Worm (Caenorhabditis elegans) whole organism, young adult: ENCODE results near the gene lir-1.

ENCODE experiments used
- B0019.2 ChIP-seq: fragments of 200-800 bp; sonication (Bioruptor generic); conservative IDR thresholded peaks from 2 replicates; pipeline ENCODE4 v1.3.6; 2022; ENCODE audit warnings: missing genetic modification reagents, missing genetic modification characterization, missing compliant biosample characterization
- F23B12.7 ChIP-seq: sonication (generic microtip); optimal IDR thresholded peaks from 2 replicates; lab custom pipeline; 2017; ENCODE audit warnings: missing genetic modification characterization, mild to moderate bottlenecking, missing compliant biosample characterization, antibody characterized with exemption, moderate library complexity; ENCODE audit not compliant: insufficient read depth
- F33H1.4 ChIP-seq: fragments of 200-800 bp; sonication (Bioruptor generic); IDR thresholded peaks from 2 replicates; pipeline ENCODE4 v1.3.6; 2022; ENCODE audit warnings: missing genetic modification reagents, missing genetic modification characterization, missing compliant biosample characterization
- F39B2.1 ChIP-seq: fragments of 200-800 bp; sonication (Bioruptor generic); IDR thresholded peaks from 2 replicates; pipeline ENCODE4 v1.3.6; 2022; ENCODE audit warnings: missing genetic modification reagents, missing genetic modification characterization, missing compliant biosample characterization
- F49E8.2 ChIP-seq: sonication (generic microtip); optimal IDR thresholded peaks from 3 replicates; lab custom pipeline; 2017; ENCODE audit warnings: missing genetic modification characterization, mild to moderate bottlenecking, missing compliant biosample characterization, antibody characterized with exemption, moderate library complexity; ENCODE audit not compliant: insufficient read depth
- F57C9.4 ChIP-seq: sonication (generic microtip); optimal IDR thresholded peaks from 2 replicates; lab custom pipeline; 2017; ENCODE audit warnings: mild to moderate bottlenecking, missing genetic modification characterization, missing compliant biosample characterization
- K12H6.12 ChIP-seq: fragments of 200-800 bp; sonication (Bioruptor generic); optimal IDR thresholded peaks from 2 replicates; lab custom pipeline; 2018; ENCODE audit warnings: mild to moderate bottlenecking, missing genetic modification characterization, missing compliant biosample characterization
- Y53F4B.3 ChIP-seq: fragments of 200-800 bp; sonication (Bioruptor generic); IDR thresholded peaks from 2 replicates; pipeline ENCODE4 v1.3.6; 2022; ENCODE audit warnings: missing genetic modification reagents, missing genetic modification characterization, missing compliant biosample characterization
- Y53G8AR.9 ChIP-seq: fragments of 200-800 bp; sonication (Bioruptor generic); conservative IDR thresholded peaks from 2 replicates; pipeline ENCODE4 v1.3.6; 2022; ENCODE audit warnings: missing genetic modification reagents, missing genetic modification characterization, missing compliant biosample characterization
- ZK185.1 ChIP-seq: sonication (generic microtip); optimal IDR thresholded peaks from 2 replicates; lab custom pipeline; 2016; ENCODE audit warnings: mild to moderate bottlenecking, missing genetic modification characterization, missing compliant biosample characterization; ENCODE audit not compliant: poor library complexity, severe bottlenecking
- akir-1 ChIP-seq: fragments of 200-800 bp; sonication (Bioruptor generic); optimal IDR thresholded peaks from 2 replicates; lab custom pipeline; 2018; ENCODE audit warnings: mild to moderate bottlenecking, missing genetic modification characterization, moderate library complexity, missing compliant biosample characterization
- ama-1 ChIP-seq, 3 experiments: fragments of 150-350 bp in 1 of 3; sonication (generic microtip) in 2 of 3; optimal IDR thresholded peaks; 2 replicates each; lab custom pipeline; 2014 to 2018; ENCODE audit warnings: missing biosample characterization in 2 of 3, missing genetic modification characterization in 2 of 3, missing genetic modification reagents in 2 of 3
- cebp-1 ChIP-seq, 2 experiments: fragments of 200-800 bp in 1 of 2; sonication (Bioruptor generic) in 1 of 2; sonication (generic microtip) in 1 of 2; IDR thresholded peaks in 1 of 2; optimal IDR thresholded peaks in 1 of 2; 2 replicates each; pipeline versions ENCODE4 v1.3.6 to Lab custom; 2017 to 2022; ENCODE audit warnings: missing compliant biosample characterization in 2 of 2, missing genetic modification characterization in 2 of 2, mild to moderate bottlenecking in 1 of 2, missing genetic modification reagents in 1 of 2, moderate library complexity in 1 of 2
- ceh-100 ChIP-seq: fragments of 200-800 bp; sonication (Bioruptor generic); IDR thresholded peaks from 2 replicates; pipeline ENCODE4 v1.3.6; 2022; ENCODE audit warnings: missing genetic modification reagents, missing genetic modification characterization, missing compliant biosample characterization
- ceh-27 ChIP-seq: fragments of 200-800 bp; sonication (Bioruptor generic); optimal IDR thresholded peaks from 2 replicates; lab custom pipeline; 2018; ENCODE audit warnings: mild to moderate bottlenecking, missing genetic modification characterization, moderate library complexity, missing compliant biosample characterization
- die-1 ChIP-seq: sonication (generic microtip); optimal IDR thresholded peaks from 2 replicates; lab custom pipeline; 2016; ENCODE audit warnings: missing genotype, mild to moderate bottlenecking, missing genetic modification characterization, missing compliant biosample characterization
- dox-1 ChIP-seq: fragments of 200-800 bp; sonication (Bioruptor generic); IDR thresholded peaks from 2 replicates; pipeline ENCODE4 v1.3.6; 2022; ENCODE audit warnings: missing genetic modification reagents, missing genetic modification characterization, missing compliant biosample characterization
- him-1 ChIP-seq: sonication (generic microtip); optimal IDR thresholded peaks from 2 replicates; lab custom pipeline; 2016; ENCODE audit warnings: missing genotype, missing genetic modification reagents, missing genetic modification characterization, missing compliant biosample characterization
- hmg-1.2 ChIP-seq: fragments of 200-800 bp; sonication (Bioruptor generic); IDR thresholded peaks from 2 replicates; pipeline ENCODE4 v1.3.6; 2022; ENCODE audit warnings: missing genetic modification reagents, missing genetic modification characterization, missing compliant biosample characterization
- lin-54 ChIP-seq: fragments of 200-800 bp; sonication (Bioruptor generic); optimal IDR thresholded peaks from 2 replicates; lab custom pipeline; 2018; ENCODE audit warnings: mild to moderate bottlenecking, missing genetic modification characterization, missing compliant biosample characterization
- madf-6 ChIP-seq: fragments of 200-800 bp; sonication (Bioruptor generic); IDR thresholded peaks from 2 replicates; pipeline ENCODE4 v1.3.6; 2022; ENCODE audit warnings: missing genetic modification reagents, missing genetic modification characterization, missing compliant biosample characterization
- mcd-1 ChIP-seq: fragments of 200-800 bp; sonication (Bioruptor generic); IDR thresholded peaks from 2 replicates; pipeline ENCODE4 v1.3.6; 2022; ENCODE audit warnings: missing genetic modification reagents, missing genetic modification characterization, missing compliant biosample characterization
- nfyb-1 ChIP-seq: fragments of 200-800 bp; sonication (Bioruptor generic); IDR thresholded peaks from 2 replicates; pipeline ENCODE4 v1.3.6; 2022; ENCODE audit warnings: missing genetic modification reagents, missing genetic modification characterization, missing compliant biosample characterization
- nhr-120 ChIP-seq: fragments of 200-800 bp; sonication (Bioruptor generic); IDR thresholded peaks from 2 replicates; pipeline ENCODE4 v1.3.6; 2022; ENCODE audit warnings: missing genetic modification characterization, missing compliant biosample characterization
- nhr-179 ChIP-seq: sonication (generic microtip); optimal IDR thresholded peaks from 2 replicates; lab custom pipeline; 2016; ENCODE audit warnings: mild to moderate bottlenecking, missing genetic modification characterization, missing compliant biosample characterization
- nhr-80 ChIP-seq: sonication (generic microtip); optimal IDR thresholded peaks from 2 replicates; lab custom pipeline; 2016; ENCODE audit warnings: missing genetic modification characterization, missing compliant biosample characterization
- rcor-1 ChIP-seq: fragments of 200-800 bp; sonication (Bioruptor generic); IDR thresholded peaks from 2 replicates; pipeline ENCODE4 v1.3.6; 2022; ENCODE audit warnings: missing genetic modification reagents, missing genetic modification characterization, missing compliant biosample characterization
- rec-8 ChIP-seq, 2 experiments: sonication (generic microtip); optimal IDR thresholded peaks; 2 replicates each; lab custom pipeline; 2016; ENCODE audit warnings: mild to moderate bottlenecking in 2 of 2, missing genetic modification characterization in 2 of 2, missing genetic modification reagents in 2 of 2, missing genotype in 2 of 2, missing biosample characterization in 1 of 2, missing compliant biosample characterization in 1 of 2, moderate library complexity in 1 of 2
- repo-1 ChIP-seq: sonication (generic microtip); optimal IDR thresholded peaks from 2 replicates; lab custom pipeline; 2017; ENCODE audit warnings: mild to moderate bottlenecking, missing genetic modification characterization, missing compliant biosample characterization
- rpc-1 ChIP-seq, 2 experiments: fragments of 150-350 bp in 1 of 2; sonication (generic microtip) in 1 of 2; optimal IDR thresholded peaks; 2 replicates each; lab custom pipeline; 2014 to 2018; ENCODE audit warnings: missing biosample characterization in 1 of 2, missing genetic modification characterization in 1 of 2, missing genetic modification reagents in 1 of 2, missing genotype in 1 of 2
- snpc-1.1 ChIP-seq: sonication (generic microtip); optimal IDR thresholded peaks from 2 replicates; lab custom pipeline; 2017; ENCODE audit warnings: missing genetic modification characterization, mild to moderate bottlenecking, missing compliant biosample characterization, antibody characterized with exemption, moderate library complexity, missing genotype, missing genetic modification reagents; ENCODE audit not compliant: insufficient read depth
- snpc-3.4 ChIP-seq: sonication (generic microtip); optimal IDR thresholded peaks from 2 replicates; lab custom pipeline; 2017; ENCODE audit warnings: missing genetic modification characterization, mild to moderate bottlenecking, missing compliant biosample characterization, antibody characterized with exemption, moderate library complexity, missing genotype, missing genetic modification reagents
- snpc-4 ChIP-seq, 5 experiments: fragments of 150-350 bp in 1 of 5; sonication (generic microtip) in 4 of 5; optimal IDR thresholded peaks; 2 replicates each; lab custom pipeline; 2014 to 2018; ENCODE audit warnings: missing genetic modification characterization in 5 of 5, missing biosample characterization in 3 of 5, antibody characterized with exemption in 2 of 5, mild to moderate bottlenecking in 2 of 5, missing compliant biosample characterization in 2 of 5, missing genotype in 2 of 5, moderate library complexity in 2 of 5, missing genetic modification reagents in 1 of 5
- tbp1 ChIP-seq: fragments of 200-800 bp; sonication (Bioruptor generic); optimal IDR thresholded peaks from 2 replicates; lab custom pipeline; 2018; ENCODE audit warnings: mild to moderate bottlenecking, missing genetic modification characterization, missing compliant biosample characterization
- tbx-9 ChIP-seq: sonication (generic microtip); optimal IDR thresholded peaks from 2 replicates; lab custom pipeline; 2016; ENCODE audit warnings: borderline replicate concordance, missing genetic modification characterization, inconsistent platforms, missing compliant biosample characterization
- xnd-1 ChIP-seq: sonication (generic microtip); optimal IDR thresholded peaks from 2 replicates; lab custom pipeline; 2016; ENCODE audit warnings: missing genotype, missing genetic modification reagents, missing genetic modification characterization, missing compliant biosample characterization
- ztf-18 ChIP-seq: sonication (generic microtip); optimal IDR thresholded peaks from 2 replicates; lab custom pipeline; 2016; ENCODE audit warnings: missing genotype, mild to moderate bottlenecking, missing genetic modification characterization, missing compliant biosample characterization
- ztf-22 ChIP-seq: fragments of 200-800 bp; sonication (Bioruptor generic); optimal IDR thresholded peaks from 2 replicates; lab custom pipeline; 2018; ENCODE audit warnings: mild to moderate bottlenecking, missing genetic modification characterization, moderate library complexity, missing compliant biosample characterization
- ztf-25 ChIP-seq: fragments of 200-800 bp; sonication (Bioruptor generic); IDR thresholded peaks from 2 replicates; pipeline ENCODE4 v1.3.6; 2022; ENCODE audit warnings: missing genetic modification reagents, missing genetic modification characterization, missing compliant biosample characterization
- ztf-28 ChIP-seq: fragments of 200-800 bp; sonication (Bioruptor generic); IDR thresholded peaks from 2 replicates; pipeline ENCODE4 v1.3.6; 2022; ENCODE audit warnings: missing genetic modification reagents, missing genetic modification characterization, missing compliant biosample characterization

The lir-1 gene

DNA sequence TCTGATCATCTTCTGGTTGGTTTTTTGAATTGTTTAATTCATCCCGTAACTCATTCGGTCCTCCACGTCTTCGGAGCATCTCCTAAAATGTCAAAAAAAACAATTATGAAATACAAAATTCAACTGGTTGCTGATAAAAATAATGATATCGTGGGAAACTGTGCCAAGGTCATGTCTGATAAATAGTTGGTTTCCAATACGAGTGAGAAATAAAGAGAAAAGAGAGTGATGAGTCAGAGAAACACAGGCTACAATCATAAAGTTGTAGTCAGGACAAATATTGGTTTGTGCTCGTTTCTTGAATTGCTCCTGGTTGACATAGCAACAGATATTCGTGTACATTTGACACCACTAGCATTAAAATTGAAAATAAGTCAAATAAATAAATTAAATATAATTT, 33.3 kb downstream of the lir-1 start, which contains the start of gene B0495.7:
TSS of gene B0495.7 (minus strand) at position 82 of the 400 bp plus-strand sequence.
- no peak for TF ChIP-seq hmg-1.2 (GFP tag; lab: Robert Waterston, UW)
- TF ChIP-seq xnd-1: no peak
- no peak for TF ChIP-seq tbx-9 (tag; lab: Kevin White, UChicago)
- TF ChIP-seq repo-1 (tag; lab: Kevin White, UChicago): no peak
- no peak for TF ChIP-seq cebp-1 (GFP tag; IDR thresholded peaks at IDR 0.05; lab: Robert Waterston, UW)
- peak; percentile 46 for TF ChIP-seq cebp-1 (tag; optimal IDR thresholded peaks at IDR 0.05; lab: Kevin White, UChicago)
- peak; percentile 73 for TF ChIP-seq nhr-80
- TF ChIP-seq nhr-120 (GFP tag; lab: Robert Waterston, UW): no peak
- TF ChIP-seq F57C9.4 (tag; lab: Kevin White, UChicago): no peak

ce11 chrII:7707383-7707782, 35.6 kb downstream of the lir-1 start, which contains the start of gene luc-7L:
Gene luc-7L (minus strand): TSS chrII:7707483.
- TF ChIP-seq ztf-22 (GFP tag; lab: Kevin White, UChicago): no peak
- TF ChIP-seq him-1 (tag; lab: Kevin White, UChicago): no peak

DNA sequence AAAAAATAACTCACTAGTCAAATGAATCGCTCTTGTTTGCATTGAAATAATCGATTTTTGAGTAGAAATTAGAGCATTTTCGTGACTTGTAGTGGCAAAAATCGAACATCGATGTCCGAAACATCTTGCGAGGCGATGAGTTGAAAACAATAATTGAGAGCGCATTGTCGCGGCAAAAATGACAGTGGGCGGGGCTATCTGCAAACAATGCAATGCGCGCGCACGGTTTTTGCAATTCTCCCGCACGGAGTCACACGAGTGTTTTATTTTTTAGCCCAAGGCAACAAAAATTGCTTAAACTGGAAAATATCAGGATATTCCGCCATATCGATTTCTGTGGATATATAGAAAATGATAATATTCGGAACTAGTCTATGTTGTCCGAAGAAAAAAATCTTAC, 36.7 kb downstream of the lir-1 start, which contains the start of gene B0495.9:
TSS of gene B0495.9 (minus strand) at position 171 of the 400 bp plus-strand sequence.
- TF ChIP-seq F49E8.2: peak; percentile 32
- peak; percentile 40 for TF ChIP-seq die-1 (tag; lab: Kevin White, UChicago)
- peak; percentile 28; the same call in 1 of the 2 replicates for TF ChIP-seq rcor-1 (GFP tag; lab: Robert Waterston, UW)
- TF ChIP-seq F33H1.4 (GFP tag; lab: Robert Waterston, UW): no peak
- TF ChIP-seq F39B2.1 (GFP tag; lab: Robert Waterston, UW): no peak
- peak; percentile 40 for TF ChIP-seq rpc-1 (optimal IDR thresholded peaks at IDR 0.05; lab: Kevin White, UChicago)
- TF ChIP-seq rpc-1 (tag; optimal IDR thresholded peaks at IDR 0.05; lab: Kevin White, UChicago): no peak
- TF ChIP-seq nhr-179: no peak
- TF ChIP-seq tbp1 (GFP tag; lab: Kevin White, UChicago): peak; percentile 36
- peak in 1 of 2 experiments; percentile 52 for TF ChIP-seq rec-8 (tag; optimal IDR thresholded peaks at IDR 0.05; lab: Kevin White, UChicago)
- TF ChIP-seq madf-6 (GFP tag; lab: Robert Waterston, UW): peak; percentile 66
- 0 out of 2 replicates have a peak, but pooled peaks have one; percentile 45 for TF ChIP-seq ztf-25
- TF ChIP-seq ceh-27 (GFP tag; lab: Kevin White, UChicago): peak; percentile 57
- TF ChIP-seq mcd-1: peak; percentile 63
- 0 out of 2 replicates have a peak, but pooled peaks have one; percentile 55 for TF ChIP-seq Y53G8AR.9 (GFP tag; lab: Robert Waterston, UW)
- TF ChIP-seq ZK185.1 (tag; lab: Kevin White, UChicago): peak; percentile 66
- TF ChIP-seq akir-1 (GFP tag; lab: Kevin White, UChicago): no peak
- peak; percentile 51 for TF ChIP-seq nhr-80
- no peak for TF ChIP-seq B0019.2 (GFP tag; lab: Robert Waterston, UW)
- peak; percentile 44; the same call in 1 of the 2 replicates for TF ChIP-seq nfyb-1
- TF ChIP-seq him-1 (tag; lab: Kevin White, UChicago): peak; percentile 26
- peak; percentile 49 for TF ChIP-seq ztf-18 (tag; lab: Kevin White, UChicago)
- TF ChIP-seq snpc-4 (GFP tag; optimal IDR thresholded peaks at IDR 0.05; lab: Kevin White, UChicago): peak; percentile 5
- no peak for TF ChIP-seq snpc-4 (tag; optimal IDR thresholded peaks at IDR 0.05; lab: Kevin White, UChicago)
- peak; percentile 19 for TF ChIP-seq K12H6.12 (tag; lab: Kevin White, UChicago)
- TF ChIP-seq cebp-1 (GFP tag; IDR thresholded peaks at IDR 0.05; lab: Robert Waterston, UW): no peak
- TF ChIP-seq cebp-1 (tag; optimal IDR thresholded peaks at IDR 0.05; lab: Kevin White, UChicago): peak; percentile 63
- TF ChIP-seq snpc-1.1: peak; percentile 4
- no peak for TF ChIP-seq snpc-3.4
- peak; percentile 26 for TF ChIP-seq F23B12.7 (tag; lab: Kevin White, UChicago)
- TF ChIP-seq ama-1 (optimal IDR thresholded peaks at IDR 0.05; lab: Kevin White, UChicago): no peak
- peak in 1 of 2 experiments; percentile 45 for TF ChIP-seq ama-1 (GFP tag; optimal IDR thresholded peaks at IDR 0.05; lab: Kevin White, UChicago)
- TF ChIP-seq dox-1: peak; percentile 81
- TF ChIP-seq xnd-1: peak; percentile 12
- TF ChIP-seq Y53F4B.3 (GFP tag; lab: Robert Waterston, UW): no peak
- peak; percentile 43 for TF ChIP-seq lin-54 (GFP tag; lab: Kevin White, UChicago)
- peak; percentile 73; the same call in 1 of the 2 replicates for TF ChIP-seq ztf-28 (GFP tag; lab: Robert Waterston, UW)
- peak; percentile 42 for TF ChIP-seq ceh-100 (GFP tag; lab: Robert Waterston, UW)
